Fruit fly (Drosophila melanogaster) whole organism, embryonic: ENCODE measurements around the gene bnl.

Experiments
- ATbp ChIP-seq: fragments of 200-800 bp; sonication (Bioruptor generic); optimal IDR thresholded peaks from 2 replicates; lab custom pipeline; 2017; ENCODE audit warnings: missing biosample characterization, mild to moderate bottlenecking, missing genetic modification characterization, missing genetic modification reagents
- Bgb ChIP-seq: fragments of 200-800 bp; sonication (Bioruptor generic); IDR thresholded peaks from 2 replicates; pipeline ENCODE4 v1.3.6; 2022; ENCODE audit warnings: missing biosample characterization, missing genetic modification characterization; ENCODE audit not compliant: partially characterized antibody
- Blimp-1 ChIP-seq: fragments of 200-800 bp; sonication (Bioruptor generic); optimal IDR thresholded peaks from 3 replicates; lab custom pipeline; 2018; ENCODE audit warnings: missing biosample characterization, missing genetic modification characterization, mild to moderate bottlenecking, moderate library complexity, missing genetic modification reagents
- CG11398 ChIP-seq: fragments of 200-800 bp; sonication (Bioruptor generic); optimal IDR thresholded peaks from 2 replicates; lab custom pipeline; 2016; ENCODE audit warnings: missing biosample characterization, missing genetic modification characterization
- CG1233 ChIP-seq: fragments of 200-800 bp; sonication (Bioruptor generic); optimal IDR thresholded peaks from 4 replicates; lab custom pipeline; 2018; ENCODE audit warnings: missing biosample characterization, mild to moderate bottlenecking, missing genetic modification characterization
- CG14965 ChIP-seq: fragments of 200-800 bp; sonication (Bioruptor generic); optimal IDR thresholded peaks from 2 replicates; lab custom pipeline; 2016; ENCODE audit warnings: missing biosample characterization, missing genetic modification characterization, borderline replicate concordance
- CG15269 ChIP-seq: fragments of 200-800 bp; sonication (Bioruptor generic); optimal IDR thresholded peaks from 2 replicates; lab custom pipeline; 2018; ENCODE audit warnings: missing biosample characterization, mild to moderate bottlenecking, missing genetic modification characterization, moderate library complexity
- CG16863 ChIP-seq: fragments of 200-800 bp; sonication (Bioruptor generic); optimal IDR thresholded peaks from 3 replicates; lab custom pipeline; 2016; ENCODE audit warnings: missing biosample characterization, missing genetic modification characterization
- CG18476 ChIP-seq: fragments of 200-800 bp; sonication (Bioruptor generic); optimal IDR thresholded peaks from 2 replicates; lab custom pipeline; 2016; ENCODE audit warnings: missing biosample characterization, mild to moderate bottlenecking, missing genetic modification characterization
- CG30431 ChIP-seq: fragments of 200-800 bp; sonication (Bioruptor generic); optimal IDR thresholded peaks from 2 replicates; lab custom pipeline; 2017; ENCODE audit warnings: missing biosample characterization, missing genetic modification characterization
- CG3838 ChIP-seq: fragments of 200-800 bp; sonication (Bioruptor generic); optimal IDR thresholded peaks from 3 replicates; lab custom pipeline; 2016; ENCODE audit warnings: missing biosample characterization, missing genetic modification characterization
- CG4282 ChIP-seq: fragments of 200-800 bp; sonication (Bioruptor generic); optimal IDR thresholded peaks from 2 replicates; lab custom pipeline; 2016; ENCODE audit warnings: missing biosample characterization, missing genetic modification characterization
- CG4424 ChIP-seq: fragments of 200-800 bp; sonication (Bioruptor generic); optimal IDR thresholded peaks from 3 replicates; lab custom pipeline; 2016; ENCODE audit warnings: missing biosample characterization, missing genetic modification characterization
- CG4617 ChIP-seq: fragments of 200-800 bp; sonication (Bioruptor generic); optimal IDR thresholded peaks from 3 replicates; lab custom pipeline; 2016; ENCODE audit warnings: missing biosample characterization, missing genetic modification characterization, borderline replicate concordance
- CG5180 ChIP-seq: fragments of 200-800 bp; sonication (Bioruptor generic); optimal IDR thresholded peaks from 3 replicates; lab custom pipeline; 2017; ENCODE audit warnings: missing biosample characterization, missing genetic modification characterization, mild to moderate bottlenecking, moderate library complexity, missing genetic modification reagents
- CG7372 ChIP-seq: fragments of 200-800 bp; sonication (Bioruptor generic); IDR thresholded peaks from 2 replicates; pipeline ENCODE4 v1.3.6; 2022; ENCODE audit warnings: missing biosample characterization, missing genetic modification characterization
- CG7745 ChIP-seq: fragments of 200-800 bp; sonication (Bioruptor generic); optimal IDR thresholded peaks from 2 replicates; lab custom pipeline; 2018; ENCODE audit warnings: missing biosample characterization, mild to moderate bottlenecking, missing genetic modification characterization, moderate library complexity
- CG7928 ChIP-seq: fragments of 200-800 bp; sonication (Bioruptor generic); optimal IDR thresholded peaks from 2 replicates; lab custom pipeline; 2017; ENCODE audit warnings: missing biosample characterization, mild to moderate bottlenecking, missing genetic modification characterization
- CG8478 ChIP-seq: fragments of >200 bp; optimal IDR thresholded peaks from 2 replicates; lab custom pipeline; 2018
- CG9609 ChIP-seq: fragments of 200-800 bp; sonication (Bioruptor generic); optimal IDR thresholded peaks from 3 replicates; lab custom pipeline; 2016; ENCODE audit warnings: missing biosample characterization, missing genetic modification characterization
- CkIIα-i1 ChIP-seq: fragments of 200-800 bp; sonication (Bioruptor generic); IDR thresholded peaks from 2 replicates; pipeline ENCODE4 v1.3.6; 2022; ENCODE audit warnings: missing biosample characterization, missing genetic modification characterization
- Dll ChIP-seq: fragments of 200-800 bp; sonication (Bioruptor generic); IDR thresholded peaks from 4 replicates; pipeline ENCODE4 v1.3.6; 2022; ENCODE audit warnings: missing biosample characterization, missing genetic modification characterization; ENCODE audit not compliant: partially characterized antibody
- Doc3 ChIP-seq: fragments of 200-800 bp; sonication (Bioruptor generic); IDR thresholded peaks from 3 replicates; pipeline ENCODE4 v1.3.6; 2022; ENCODE audit warnings: missing biosample characterization, missing genetic modification characterization; ENCODE audit not compliant: partially characterized antibody
- Dref ChIP-seq: fragments of 200-800 bp; sonication (Bioruptor generic); IDR thresholded peaks from 2 replicates; pipeline ENCODE4 v1.3.6; 2022; ENCODE audit warnings: missing biosample characterization, missing genetic modification characterization
- Hey ChIP-seq: fragments of 200-800 bp; sonication (Bioruptor generic); optimal IDR thresholded peaks from 3 replicates; lab custom pipeline; 2018; ENCODE audit warnings: missing biosample characterization, mild to moderate bottlenecking, missing genetic modification characterization
- Hr78 ChIP-seq, 2 experiments: fragments of 200-800 bp in 1 of 2; fragments of >200 bp in 1 of 2; sonication (Bioruptor generic) in 1 of 2; optimal IDR thresholded peaks; 2 replicates each; lab custom pipeline; 2017 to 2019; ENCODE audit warnings: missing biosample characterization in 2 of 2, missing genetic modification characterization in 2 of 2, mild to moderate bottlenecking in 1 of 2, moderate library complexity in 1 of 2
- Med ChIP-seq: fragments of 200-800 bp; sonication (Bioruptor generic); peaks from one replicate; lab custom pipeline; 2016; ENCODE audit warnings: missing biosample characterization, missing genetic modification characterization, mild to moderate bottlenecking, inconsistent platforms, moderate library complexity
- Myb ChIP-seq: fragments of 200-800 bp; sonication (Bioruptor generic); optimal IDR thresholded peaks from 2 replicates; lab custom pipeline; 2016; ENCODE audit warnings: missing biosample characterization, missing genetic modification characterization
- NFAT ChIP-seq: fragments of 200-800 bp; sonication (Bioruptor generic); IDR thresholded peaks from 2 replicates; pipeline ENCODE4 v1.3.6; 2022; ENCODE audit warnings: missing biosample characterization, missing genetic modification characterization
- Opbp ChIP-seq: fragments of 200-800 bp; sonication (Bioruptor generic); IDR thresholded peaks from 3 replicates; pipeline ENCODE4 v1.3.6; 2022; ENCODE audit warnings: missing biosample characterization, missing genetic modification characterization; ENCODE audit not compliant: partially characterized antibody
- Pdp1 ChIP-seq, 2 experiments: fragments of 200-800 bp; sonication (Bioruptor generic); optimal IDR thresholded peaks; 3 replicates each; lab custom pipeline; 2016; ENCODE audit warnings: missing biosample characterization in 2 of 2, missing genetic modification characterization in 2 of 2, mild to moderate bottlenecking in 1 of 2, moderate library complexity in 1 of 2
- Sry-β ChIP-seq: fragments of 200-800 bp; sonication (Bioruptor generic); optimal IDR thresholded peaks from 2 replicates; lab custom pipeline; 2018; ENCODE audit warnings: missing biosample characterization, mild to moderate bottlenecking, missing genetic modification characterization, moderate library complexity
- Trl ChIP-seq, 3 experiments: fragments of >200 bp in 2 of 3; fragments of 200-800 bp in 1 of 3; sonication (Bioruptor generic) in 1 of 3; optimal IDR thresholded peaks; 2 replicates in 1 of 3; 3 replicates in 2 of 3; lab custom pipeline; 2016 to 2017; ENCODE audit warnings: missing biosample characterization in 1 of 3, missing genetic modification characterization in 1 of 3
- ap ChIP-seq: fragments of 200-800 bp; sonication (Bioruptor generic); IDR thresholded peaks from 2 replicates; pipeline ENCODE4 v1.3.6; 2022; ENCODE audit warnings: missing biosample characterization, missing genetic modification characterization
- ci ChIP-seq: fragments of 200-800 bp; sonication (Bioruptor generic); IDR thresholded peaks from 3 replicates; pipeline ENCODE4 v1.3.6; 2022; ENCODE audit warnings: missing biosample characterization, missing genetic modification characterization
- crc ChIP-seq: fragments of 200-800 bp; sonication (Bioruptor generic); optimal IDR thresholded peaks from 2 replicates; lab custom pipeline; 2016; ENCODE audit warnings: missing biosample characterization, missing genetic modification characterization
- gfzf ChIP-seq: fragments of 200-800 bp; sonication (Bioruptor generic); optimal IDR thresholded peaks from 2 replicates; lab custom pipeline; 2016; ENCODE audit warnings: missing biosample characterization, mild to moderate bottlenecking, missing genetic modification characterization, moderate library complexity
- gsb ChIP-seq: fragments of 200-800 bp; sonication (Bioruptor generic); IDR thresholded peaks from 2 replicates; pipeline ENCODE4 v1.3.6; 2022; ENCODE audit warnings: missing biosample characterization, missing genetic modification characterization
- lab ChIP-seq: fragments of 200-800 bp; sonication (Bioruptor generic); optimal IDR thresholded peaks from 3 replicates; lab custom pipeline; 2017; ENCODE audit warnings: missing biosample characterization, missing genetic modification characterization, mild to moderate bottlenecking, moderate library complexity, missing genetic modification reagents
- lov ChIP-seq, 2 experiments: fragments of 200-800 bp in 1 of 2; fragments of >200 bp in 1 of 2; sonication (Bioruptor generic) in 1 of 2; IDR thresholded peaks in 1 of 2; optimal IDR thresholded peaks in 1 of 2; 2 replicates in 1 of 2; 3 replicates in 1 of 2; pipeline versions ENCODE4 v1.3.6 to Lab custom; 2017 to 2022; ENCODE audit warnings: missing biosample characterization in 1 of 2, missing genetic modification characterization in 1 of 2
- oc ChIP-seq: fragments of 200-800 bp; sonication (Bioruptor generic); optimal IDR thresholded peaks from 2 replicates; lab custom pipeline; 2018; ENCODE audit warnings: missing biosample characterization, mild to moderate bottlenecking, missing genetic modification characterization, moderate library complexity
- schlank ChIP-seq: fragments of 200-800 bp; sonication (Bioruptor generic); optimal IDR thresholded peaks from 2 replicates; lab custom pipeline; 2018; ENCODE audit warnings: missing biosample characterization, mild to moderate bottlenecking, missing genetic modification characterization
- sens ChIP-seq: fragments of 200-800 bp; sonication (Bioruptor generic); peaks from one replicate; lab custom pipeline; 2016; ENCODE audit warnings: missing biosample characterization, missing genetic modification characterization
- slou ChIP-seq: fragments of 200-800 bp; sonication (Bioruptor generic); optimal IDR thresholded peaks from 3 replicates; lab custom pipeline; 2016; ENCODE audit warnings: missing biosample characterization, missing genetic modification characterization
- tll ChIP-seq, 2 experiments: fragments of 200-800 bp in 1 of 2; fragments of >200 bp in 1 of 2; sonication (Bioruptor generic) in 1 of 2; optimal IDR thresholded peaks; 2 replicates each; lab custom pipeline; 2017 to 2019; ENCODE audit warnings: missing biosample characterization in 2 of 2, missing genetic modification characterization in 2 of 2, mild to moderate bottlenecking in 1 of 2, moderate library complexity in 1 of 2
- wor ChIP-seq: fragments of 200-800 bp; sonication (Bioruptor generic); IDR thresholded peaks from 2 replicates; pipeline ENCODE4 v1.3.6; 2022; ENCODE audit warnings: missing biosample characterization, missing genetic modification characterization
- zen ChIP-seq: fragments of 200-800 bp; sonication (Bioruptor generic); optimal IDR thresholded peaks from 3 replicates; lab custom pipeline; 2018; ENCODE audit warnings: missing biosample characterization, mild to moderate bottlenecking, missing genetic modification characterization, moderate library complexity

bnl gene

dm6 chr3R:19863979-19864775 is 27.6 kb upstream of the bnl start, which contains the start of the genes CG4572 and CG4686 (continued):
- TF ChIP-seq Bgb = no peak
- peak; percentile 32 for TF ChIP-seq CG7928 (GFP tag; lab: Kevin White, UChicago)
- TF ChIP-seq Blimp-1 (GFP tag; lab: Kevin White, UChicago) = no peak
- TF ChIP-seq CG4424 (GFP tag; lab: Kevin White, UChicago) = peak; percentile 76
- TF ChIP-seq ATbp (GFP tag; lab: Kevin White, UChicago) = peak; percentile 25
- peak; percentile 32 for TF ChIP-seq gfzf (GFP tag; lab: Kevin White, UChicago)
- TF ChIP-seq CG14965 (GFP tag; lab: Kevin White, UChicago) = no peak
- peak; percentile 23; the same call in 1 of the 2 replicates for TF ChIP-seq Dref (GFP tag; lab: Robert Waterston, UW)
- no peak for TF ChIP-seq Doc3 (GFP tag; lab: Robert Waterston, UW)
- TF ChIP-seq CG7745 (tag; lab: Kevin White, UChicago) = no peak
- peak; percentile 72 for TF ChIP-seq CG16863
- peak in 1 of 2 experiments; percentile 13 for TF ChIP-seq tll (GFP tag; optimal IDR thresholded peaks at IDR 0.05; lab: Kevin White, UChicago)
- peak; percentile 47 for TF ChIP-seq Hey (tag; lab: Kevin White, UChicago)
- peak; percentile 57 for TF ChIP-seq CG4282 (GFP tag; lab: Kevin White, UChicago)
- TF ChIP-seq Opbp = no peak
- TF ChIP-seq CG3838 (GFP tag; lab: Kevin White, UChicago) = peak; percentile 11
- TF ChIP-seq CkIIα-i1 = no peak
- no peak for TF ChIP-seq Trl (optimal IDR thresholded peaks at IDR 0.05; lab: Kevin White, UChicago)
- peak; percentile 77 for TF ChIP-seq Trl (GFP tag; optimal IDR thresholded peaks at IDR 0.05; lab: Kevin White, UChicago)
- TF ChIP-seq zen = peak; percentile 72
- peak; percentile 37 for TF ChIP-seq NFAT
- peak in 1 of 2 experiments; percentile 33 for TF ChIP-seq Hr78 (GFP tag; optimal IDR thresholded peaks at IDR 0.05; lab: Kevin White, UChicago)
- peak; percentile 82 for TF ChIP-seq CG7372 (GFP tag; lab: Robert Waterston, UW)
- no peak for TF ChIP-seq ap
- TF ChIP-seq CG4617 (GFP tag; lab: Kevin White, UChicago) = peak; percentile 67
- no peak for TF ChIP-seq CG5180 (GFP tag; lab: Kevin White, UChicago)
- TF ChIP-seq ci = peak; percentile 27; the same call in 1 of the 3 replicates
- peak; percentile 60 for TF ChIP-seq crc
- TF ChIP-seq wor (GFP tag; lab: Robert Waterston, UW) = peak; percentile 40; the same call in 1 of the 2 replicates
- TF ChIP-seq Sry-β (GFP tag; lab: Kevin White, UChicago) = peak; percentile 84
- peak; percentile 81 for TF ChIP-seq CG15269 (tag; lab: Kevin White, UChicago)
- TF ChIP-seq CG30431 (GFP tag; lab: Kevin White, UChicago) = peak; percentile 68
- TF ChIP-seq slou (GFP tag; lab: Kevin White, UChicago) = no peak
- TF ChIP-seq gsb (GFP tag; lab: Robert Waterston, UW) = no peak
- TF ChIP-seq lab (GFP tag; lab: Kevin White, UChicago) = peak; percentile 80
- peak; percentile 95 for TF ChIP-seq sens (GFP tag; lab: Kevin White, UChicago)
- peak; percentile 81 to 97 for TF ChIP-seq Pdp1 (GFP tag; optimal IDR thresholded peaks at IDR 0.05; lab: Kevin White, UChicago)
- no peak for TF ChIP-seq lov (optimal IDR thresholded peaks at IDR 0.05; lab: Kevin White, UChicago)
- no peak for TF ChIP-seq lov (GFP tag; IDR thresholded peaks at IDR 0.05; lab: Robert Waterston, UW)
- TF ChIP-seq CG1233 (GFP tag; lab: Kevin White, UChicago) = peak; percentile 80
- TF ChIP-seq Myb (GFP tag; lab: Kevin White, UChicago) = peak; percentile 64
- peak; percentile 66 for TF ChIP-seq CG18476 (GFP tag; lab: Kevin White, UChicago)
- peak; percentile 71 for TF ChIP-seq CG9609
- TF ChIP-seq Dll (GFP tag; lab: Robert Waterston, UW) = peak; percentile 56; the same call in 1 of the 4 replicates
- TF ChIP-seq Med = peak; percentile 96
- TF ChIP-seq CG11398 (GFP tag; lab: Kevin White, UChicago) = peak; percentile 62
- no peak for TF ChIP-seq oc (tag; lab: Kevin White, UChicago)
- peak; percentile 31 for TF ChIP-seq schlank (tag; lab: Kevin White, UChicago)
- no peak for TF ChIP-seq CG8478 (lab: Kevin White, UChicago)
